In genomic region chr3R:28605835-28606234, dm6 we compare ENCODE assay signal across 1 fruit fly cellular context.
TF ChIP-seq lines count a peak whose summit lies in the region.

CG9986 (plus strand) TSS chr3R:28606079.

TF ChIP-seq in whole organism, embryonic, 481 proteins besides CTCF, POLR2A, EP300 and RAD21 (continued from another document):
- TF ChIP-seq btn (GFP tag; optimal IDR thresholded peaks at IDR 0.05; lab: Kevin White, UChicago), result no peak
- TF ChIP-seq CG2120 (GFP tag; optimal IDR thresholded peaks at IDR 0.05; lab: Kevin White, UChicago), result no peak
- peak; percentile 55 for TF ChIP-seq CG9797 (GFP tag; optimal IDR thresholded peaks at IDR 0.05; lab: Kevin White, UChicago)
- no peak for TF ChIP-seq CG18262 (tag; optimal IDR thresholded peaks at IDR 0.05; lab: Kevin White, UChicago)
- no peak for TF ChIP-seq lmd (GFP tag; IDR thresholded peaks at IDR 0.05; lab: Robert Waterston, UW)
- peak; percentile 32 for TF ChIP-seq CG14710 (tag; optimal IDR thresholded peaks at IDR 0.05; lab: Kevin White, UChicago)
- TF ChIP-seq wdn (GFP tag; IDR thresholded peaks at IDR 0.05; lab: Robert Waterston, UW), result no peak
- TF ChIP-seq ind (GFP tag; optimal IDR thresholded peaks at IDR 0.05; lab: Kevin White, UChicago), result no peak
- peak; percentile 43 for TF ChIP-seq phol (tag; optimal IDR thresholded peaks at IDR 0.05; lab: Kevin White, UChicago)
- TF ChIP-seq C15 (GFP tag; IDR thresholded peaks at IDR 0.05; lab: Robert Waterston, UW), result no peak
- peak; percentile 67 for TF ChIP-seq Dp (GFP tag; optimal IDR thresholded peaks at IDR 0.05; lab: Kevin White, UChicago)
- TF ChIP-seq YL-1 (GFP tag; optimal IDR thresholded peaks at IDR 0.05; lab: Kevin White, UChicago), result peak; percentile 86
- peak; percentile 67 for TF ChIP-seq MBD-R2 (GFP tag; IDR thresholded peaks at IDR 0.05; lab: Robert Waterston, UW)
- peak; percentile 19 for TF ChIP-seq Sry-δ (GFP tag; optimal IDR thresholded peaks at IDR 0.05; lab: Kevin White, UChicago)
- TF ChIP-seq p53 (GFP tag; optimal IDR thresholded peaks at IDR 0.05; lab: Kevin White, UChicago), result no peak
- TF ChIP-seq gcm (GFP tag; optimal IDR thresholded peaks at IDR 0.05; lab: Kevin White, UChicago), result no peak
- TF ChIP-seq ash1 (GFP tag; optimal IDR thresholded peaks at IDR 0.05; lab: Kevin White, UChicago), result no peak
- TF ChIP-seq CG9609 (GFP tag; optimal IDR thresholded peaks at IDR 0.05; lab: Kevin White, UChicago), result no peak
- no peak for TF ChIP-seq gcm2 (GFP tag; optimal IDR thresholded peaks at IDR 0.05; lab: Kevin White, UChicago)
- TF ChIP-seq run (tag; optimal IDR thresholded peaks at IDR 0.05; lab: Kevin White, UChicago), result no peak
- no peak for TF ChIP-seq CG9215 (GFP tag; IDR thresholded peaks at IDR 0.05; lab: Robert Waterston, UW)
- TF ChIP-seq CG4360 (GFP tag; IDR thresholded peaks at IDR 0.05; lab: Robert Waterston, UW), result peak; percentile 49; the same call in 1 of the 2 replicates
- no peak for TF ChIP-seq CG15479 (GFP tag; optimal IDR thresholded peaks at IDR 0.05; lab: Kevin White, UChicago)
- TF ChIP-seq nau (GFP tag; optimal IDR thresholded peaks at IDR 0.05; lab: Kevin White, UChicago), result no peak
- TF ChIP-seq mam (GFP tag; optimal IDR thresholded peaks at IDR 0.05; lab: Kevin White, UChicago), result no peak
- peak; percentile 26; the same call in 1 of the 3 replicates for TF ChIP-seq row (GFP tag; IDR thresholded peaks at IDR 0.05; lab: Robert Waterston, UW)
- no peak for TF ChIP-seq scrt (GFP tag; optimal IDR thresholded peaks at IDR 0.05; lab: Kevin White, UChicago)
- TF ChIP-seq CG3995 (GFP tag; optimal IDR thresholded peaks at IDR 0.05; lab: Kevin White, UChicago), result peak; percentile 96
- TF ChIP-seq CG13287 (GFP tag; IDR thresholded peaks at IDR 0.05; lab: Robert Waterston, UW; ENCODE audit: partially characterized antibody), result peak; percentile 26; the same call in 1 of the 2 replicates
- no peak for TF ChIP-seq CG1647 (GFP tag; optimal IDR thresholded peaks at IDR 0.05; lab: Kevin White, UChicago)
- 0 out of 2 replicates have a peak, but pooled peaks have one; percentile 31 for TF ChIP-seq sna (GFP tag; IDR thresholded peaks at IDR 0.05; lab: Robert Waterston, UW; ENCODE audit: partially characterized antibody)
- peak; percentile 51; the same call in 2 of the 3 replicates for TF ChIP-seq Opbp (GFP tag; IDR thresholded peaks at IDR 0.05; lab: Robert Waterston, UW; ENCODE audit: partially characterized antibody)
- TF ChIP-seq pita (GFP tag; optimal IDR thresholded peaks at IDR 0.05; lab: Kevin White, UChicago), result peak; percentile 59
- no peak for TF ChIP-seq prd (optimal IDR thresholded peaks at IDR 0.05; lab: Kevin White, UChicago)
- no peak for TF ChIP-seq prd (GFP tag; IDR thresholded peaks at IDR 0.05; lab: Robert Waterston, UW)
- TF ChIP-seq CG12391 (tag; optimal IDR thresholded peaks at IDR 0.05; lab: Kevin White, UChicago), result peak; percentile 33
- TF ChIP-seq Rfx (GFP tag; IDR thresholded peaks at IDR 0.05; lab: Robert Waterston, UW), result no peak
- TF ChIP-seq chinmo (GFP tag; IDR thresholded peaks at IDR 0.05; lab: Robert Waterston, UW; ENCODE audit: partially characterized antibody), result 0 out of 4 replicates have a peak, but pooled peaks have one; percentile 34
- TF ChIP-seq Mes4 (GFP tag; optimal IDR thresholded peaks at IDR 0.05; lab: Kevin White, UChicago), result no peak
- TF ChIP-seq ems (GFP tag; optimal IDR thresholded peaks at IDR 0.05; lab: Kevin White, UChicago), result no peak
- no peak for TF ChIP-seq CG18619 (GFP tag; optimal IDR thresholded peaks at IDR 0.05; lab: Kevin White, UChicago)
- no peak for TF ChIP-seq eve (GFP tag; optimal IDR thresholded peaks at IDR 0.05; lab: Kevin White, UChicago)
- TF ChIP-seq Atf6 (GFP tag; IDR thresholded peaks at IDR 0.05; lab: Robert Waterston, UW), result no peak
- TF ChIP-seq pum (GFP tag; optimal IDR thresholded peaks at IDR 0.05; lab: Kevin White, UChicago), result no peak
- no peak for TF ChIP-seq grn (GFP tag; optimal IDR thresholded peaks at IDR 0.05; lab: Kevin White, UChicago)
- no peak for TF ChIP-seq CG33213 (GFP tag; optimal IDR thresholded peaks at IDR 0.05; lab: Kevin White, UChicago)
- no peak for TF ChIP-seq CG31365 (tag; optimal IDR thresholded peaks at IDR 0.05; lab: Kevin White, UChicago)
- TF ChIP-seq Dll (GFP tag; IDR thresholded peaks at IDR 0.05; lab: Robert Waterston, UW; ENCODE audit: partially characterized antibody), result 0 out of 4 replicates have a peak, but pooled peaks have one; percentile 16
- no peak for TF ChIP-seq CG4404 (GFP tag; IDR thresholded peaks at IDR 0.05; lab: Robert Waterston, UW)
- no peak for TF ChIP-seq tin (GFP tag; optimal IDR thresholded peaks at IDR 0.05; lab: Kevin White, UChicago)
- TF ChIP-seq H15 (GFP tag; IDR thresholded peaks at IDR 0.05; lab: Robert Waterston, UW), result no peak
- TF ChIP-seq Med (GFP tag; lab: Kevin White, UChicago), result peak; percentile 64
- TF ChIP-seq sim (GFP tag; IDR thresholded peaks at IDR 0.05; lab: Robert Waterston, UW), result no peak
- TF ChIP-seq Fer2 (tag; optimal IDR thresholded peaks at IDR 0.05; lab: Kevin White, UChicago), result no peak
- peak; percentile 75 for TF ChIP-seq Myb (GFP tag; optimal IDR thresholded peaks at IDR 0.05; lab: Kevin White, UChicago)
- peak; percentile 20 for TF ChIP-seq CG2116 (GFP tag; optimal IDR thresholded peaks at IDR 0.05; lab: Kevin White, UChicago)
- no peak for TF ChIP-seq CG3163 (GFP tag; optimal IDR thresholded peaks at IDR 0.05; lab: Kevin White, UChicago)
- peak; percentile 25 for TF ChIP-seq Ets97D (GFP tag; optimal IDR thresholded peaks at IDR 0.05; lab: Kevin White, UChicago)
- TF ChIP-seq mld (GFP tag; IDR thresholded peaks at IDR 0.05; lab: Robert Waterston, UW; ENCODE audit: partially characterized antibody), result no peak
- TF ChIP-seq BEAF-32 (GFP tag; optimal IDR thresholded peaks at IDR 0.05; lab: Kevin White, UChicago), result peak; percentile 51
- no peak for TF ChIP-seq lbe (GFP tag; optimal IDR thresholded peaks at IDR 0.05; lab: Kevin White, UChicago)
- no peak for TF ChIP-seq CG18764 (GFP tag; optimal IDR thresholded peaks at IDR 0.05; lab: Kevin White, UChicago)
- TF ChIP-seq fd64A (GFP tag; optimal IDR thresholded peaks at IDR 0.05; lab: Kevin White, UChicago), result no peak
- no peak for TF ChIP-seq vnd (GFP tag; IDR thresholded peaks at IDR 0.05; lab: Robert Waterston, UW; ENCODE audit: partially characterized antibody)
- TF ChIP-seq dan (GFP tag; IDR thresholded peaks at IDR 0.05; lab: Robert Waterston, UW), result no peak
- no peak for TF ChIP-seq CG15269 (tag; optimal IDR thresholded peaks at IDR 0.05; lab: Kevin White, UChicago)
- TF ChIP-seq gem (tag; optimal IDR thresholded peaks at IDR 0.05; lab: Kevin White, UChicago), result no peak
- peak; percentile 54 for TF ChIP-seq stwl (tag; optimal IDR thresholded peaks at IDR 0.05; lab: Kevin White, UChicago)
- TF ChIP-seq CG8924 (tag; optimal IDR thresholded peaks at IDR 0.05; lab: Kevin White, UChicago), result no peak
- TF ChIP-seq sug (tag; optimal IDR thresholded peaks at IDR 0.05; lab: Kevin White, UChicago), result no peak
- TF ChIP-seq cad (GFP tag; optimal IDR thresholded peaks at IDR 0.05; lab: Kevin White, UChicago), result no peak
- TF ChIP-seq MESR4 (GFP tag; optimal IDR thresholded peaks at IDR 0.05; lab: Kevin White, UChicago), result peak; percentile 26
- TF ChIP-seq CG2199 (GFP tag; IDR thresholded peaks at IDR 0.05; lab: Robert Waterston, UW), result peak; percentile 33; the same call in 1 of the 3 replicates
- TF ChIP-seq pho (GFP tag; optimal IDR thresholded peaks at IDR 0.05; lab: Kevin White, UChicago), result no peak
- TF ChIP-seq tgo (GFP tag; IDR thresholded peaks at IDR 0.05; lab: Robert Waterston, UW), result no peak
- TF ChIP-seq HmgZ (tag; optimal IDR thresholded peaks at IDR 0.05; lab: Kevin White, UChicago), result peak; percentile 13
- peak; percentile 18 for TF ChIP-seq trem (tag; optimal IDR thresholded peaks at IDR 0.05; lab: Kevin White, UChicago)
- TF ChIP-seq dmrt11E (tag; optimal IDR thresholded peaks at IDR 0.05; lab: Kevin White, UChicago), result no peak
- TF ChIP-seq HHEX (GFP tag; optimal IDR thresholded peaks at IDR 0.05; lab: Kevin White, UChicago), result no peak
- TF ChIP-seq schlank (tag; optimal IDR thresholded peaks at IDR 0.05; lab: Kevin White, UChicago), result no peak
- no peak for TF ChIP-seq sqz (GFP tag; optimal IDR thresholded peaks at IDR 0.05; lab: Kevin White, UChicago)
- no peak for TF ChIP-seq HLH54F (GFP tag; optimal IDR thresholded peaks at IDR 0.05; lab: Kevin White, UChicago)
